Worm (Caenorhabditis elegans): ENCODE measurements around the gene pck-1.

Gene pck-1

DNA sequence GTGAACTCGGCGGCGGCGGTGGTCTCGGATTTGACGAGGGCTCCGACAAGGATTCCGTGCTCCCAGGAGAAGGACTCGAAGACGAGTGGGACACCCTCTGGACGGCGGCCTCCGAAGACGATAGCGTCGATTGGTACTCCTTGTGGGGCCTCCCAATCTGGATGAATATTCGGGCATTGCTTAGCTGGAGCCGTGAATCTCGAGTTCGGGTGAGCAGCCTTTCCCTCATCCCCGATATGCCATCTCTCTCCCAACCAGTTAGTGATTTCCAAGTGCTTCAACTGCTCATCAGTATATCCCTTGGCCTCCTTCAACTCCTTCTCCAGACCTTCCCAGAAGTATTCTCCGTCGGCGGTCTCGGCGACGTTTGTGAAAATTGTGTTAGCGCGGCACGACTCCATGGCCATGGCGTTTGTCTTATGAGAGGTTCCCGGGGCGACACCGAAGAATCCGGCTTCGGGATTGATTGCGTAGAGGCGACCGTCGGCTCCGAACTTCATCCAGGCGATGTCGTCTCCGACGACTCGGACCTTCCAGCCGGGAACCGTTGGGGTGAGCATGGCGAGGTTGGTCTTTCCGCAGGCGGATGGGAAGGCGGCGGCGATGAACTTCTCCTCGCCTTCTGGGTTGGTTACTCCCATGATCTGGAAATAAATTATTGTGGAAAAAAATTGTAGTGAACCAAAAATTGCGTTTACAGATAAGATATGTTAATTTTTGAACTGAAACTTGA, 2.3 kb downstream of the pck-1 start (continued):
- TF ChIP-seq atf-7 (tag; optimal IDR thresholded peaks at IDR 0.05) (no peak), sea-2 (GFP tag; IDR thresholded peaks at IDR 0.05) (no peak), hlh-26 (GFP tag; conservative IDR thresholded peaks at IDR 0.05) (no peak), Y53G8AR.9 (GFP tag; conservative IDR thresholded peaks at IDR 0.05) (peak; percentile 60), C06A6.2 (GFP tag; conservative IDR thresholded peaks at IDR 0.05) (no peak), bed-2 (GFP tag; IDR thresholded peaks at IDR 0.05) (no peak), let-526 (GFP tag; IDR thresholded peaks at IDR 0.05) (peak; percentile 72; the same call in 1 of the 2 replicates), lin-54 (GFP tag; optimal IDR thresholded peaks at IDR 0.05) (peak; percentile 13), rpc-1 (optimal IDR thresholded peaks at IDR 0.05) (no peak), rpc-1 (tag; optimal IDR thresholded peaks at IDR 0.05) (no peak), ccch-3 (GFP tag; optimal IDR thresholded peaks at IDR 0.05) (no peak), repo-1 (tag; optimal IDR thresholded peaks at IDR 0.05) (no peak), pbrm-1 (GFP tag; IDR thresholded peaks at IDR 0.05) (no peak), hmg-20 (GFP tag; IDR thresholded peaks at IDR 0.05) (no peak), ztf-22 (GFP tag; optimal IDR thresholded peaks at IDR 0.05) (no peak), snpc-4 (GFP tag; optimal IDR thresholded peaks at IDR 0.05) (no peak), snpc-4 (tag; optimal IDR thresholded peaks at IDR 0.05) (no peak), madf-8 (GFP tag; conservative IDR thresholded peaks at IDR 0.05) (no peak), ztf-3 (GFP tag; optimal IDR thresholded peaks at IDR 0.05) (no peak), pha-4 (tag; optimal IDR thresholded peaks at IDR 0.05) (no peak), ets-4 (GFP tag; optimal IDR thresholded peaks at IDR 0.05) (no peak), akir-1 (GFP tag; optimal IDR thresholded peaks at IDR 0.05) (no peak), hmg-1.2 (GFP tag; IDR thresholded peaks at IDR 0.05) (peak; percentile 29; the same call in 1 of the 2 replicates), F23B12.7 (tag; optimal IDR thresholded peaks at IDR 0.05; ENCODE audit: insufficient read depth) (no peak), zim-3 (tag; optimal IDR thresholded peaks at IDR 0.05) (no peak), chd-7 (tag; optimal IDR thresholded peaks at IDR 0.05) (no peak), rcor-1 (GFP tag; IDR thresholded peaks at IDR 0.05) (no peak), C17E4.6 (GFP tag; IDR thresholded peaks at IDR 0.05) (peak; percentile 58; the same call in 1 of the 2 replicates), fkh-3 (tag; optimal IDR thresholded peaks at IDR 0.05) (no peak), ztf-26 (tag; optimal IDR thresholded peaks at IDR 0.05) (no peak), tlf-1 (GFP tag; optimal IDR thresholded peaks at IDR 0.05) (no peak), somi-1 (GFP tag; optimal IDR thresholded peaks at IDR 0.05) (peak; percentile 58), mxl-1 (tag; optimal IDR thresholded peaks at IDR 0.05) (no peak), unc-62 (GFP tag; optimal IDR thresholded peaks at IDR 0.05) (no peak), mel-28 (tag; optimal IDR thresholded peaks at IDR 0.05; ENCODE audit: borderline replicate concordance) (no peak), F39B2.1 (GFP tag; IDR thresholded peaks at IDR 0.05) (no peak), B0035.1 (tag; optimal IDR thresholded peaks at IDR 0.05) (no peak), hsf-1 (GFP tag; IDR thresholded peaks at IDR 0.05) (no peak), ceh-40 (GFP tag; IDR thresholded peaks at IDR 0.05) (0 out of 2 replicates have a peak, but pooled peaks have one; percentile 52), B0261.1 (tag; optimal IDR thresholded peaks at IDR 0.05) (no peak), T07F8.4 (tag; optimal IDR thresholded peaks at IDR 0.05) (no peak), xnd-1 (tag; optimal IDR thresholded peaks at IDR 0.05) (no peak), nfya-1 (tag; optimal IDR thresholded peaks at IDR 0.05; ENCODE audit: borderline replicate concordance, insufficient read depth) (no peak)
